Fruit fly (Drosophila melanogaster) whole organism, adult: ENCODE results near the gene CG3909.

ENCODE experiments used
- CG33017 ChIP-seq: fragments of 200-800 bp; sonication (Bioruptor generic); optimal IDR thresholded peaks from 2 replicates; lab custom pipeline; 2018; ENCODE audit warnings: missing biosample characterization, mild to moderate bottlenecking, missing genetic modification characterization, moderate library complexity
- Hr96 ChIP-seq: fragments of 200-800 bp; sonication (Bioruptor generic); optimal IDR thresholded peaks from 2 replicates; lab custom pipeline; 2016; ENCODE audit warnings: missing biosample characterization, missing genetic modification characterization
- bab1 ChIP-seq: fragments of 200-800 bp; sonication (Bioruptor generic); optimal IDR thresholded peaks from 3 replicates; lab custom pipeline; 2019; ENCODE audit warnings: missing biosample characterization, mild to moderate bottlenecking, missing genetic modification characterization, moderate library complexity
- ovo ChIP-seq: fragments of 200-800 bp; sonication (Bioruptor generic); optimal IDR thresholded peaks from 2 replicates; lab custom pipeline; 2016; ENCODE audit warnings: missing biosample characterization, missing genetic modification characterization

DNA sequence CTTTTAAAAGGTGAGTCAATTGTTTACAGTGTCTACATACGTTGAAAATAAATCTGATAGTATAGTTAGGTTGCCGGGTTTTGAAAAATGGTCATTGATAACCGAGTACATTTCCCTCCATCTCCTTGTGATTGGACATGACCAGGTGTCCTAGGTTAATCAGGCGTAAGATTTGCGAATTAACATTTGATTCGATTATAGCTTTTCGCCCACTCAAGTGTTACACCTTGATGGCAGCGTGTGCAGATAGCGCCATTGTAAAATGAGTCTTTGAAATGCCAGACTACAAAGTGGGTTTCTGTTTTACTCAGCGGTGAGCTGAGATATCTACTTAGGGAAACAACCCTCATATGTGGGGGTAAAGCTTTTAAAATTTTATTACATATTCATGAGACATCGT is 11.9 kb downstream of the CG3909 start:
- TF ChIP-seq CG33017 (tag; lab: Kevin White, UChicago) (no peak), bab1 (GFP tag; lab: Kevin White, UChicago) (no peak), Hr96 (GFP tag; lab: Kevin White, UChicago) (no peak), ovo (GFP tag; lab: Kevin White, UChicago) (no peak)
